Worm (Caenorhabditis elegans) whole organism, L4 larva: ENCODE measurements around the gene sqst-4.

Experiments used
- lin-15B ChIP-seq: fragments of 150-350 bp; sonication (generic microtip); optimal IDR thresholded peaks from 3 replicates; lab custom pipeline; 2014; ENCODE audit warnings: missing biosample characterization, missing genetic modification characterization
- lin-38 ChIP-seq: fragments of 200-800 bp; sonication (Bioruptor generic); IDR thresholded peaks from 2 replicates; pipeline ENCODE4 v1.3.6; 2022; ENCODE audit warnings: missing genetic modification reagents, missing genetic modification characterization, missing compliant biosample characterization
- nhr-25 ChIP-seq: sonication (generic microtip); optimal IDR thresholded peaks from 2 replicates; lab custom pipeline; 2017; ENCODE audit warnings: missing genetic modification characterization, mild to moderate bottlenecking, missing compliant biosample characterization, antibody characterized with exemption, moderate library complexity, borderline replicate concordance; ENCODE audit not compliant: insufficient read depth

- TF ChIP-seq lin-15B (tag; lab: Kevin White, UChicago) (no peak), nhr-25 (tag; lab: Kevin White, UChicago) (no peak), lin-38 (GFP tag; lab: Robert Waterston, UW) (no peak)
These were observed 20.4 kb downstream of the sqst-4 start, which contains the start of gene srr-3 for ce11 chrV:16508667-16509066.
